Worm (Caenorhabditis elegans) whole organism, late embryonic: ENCODE data around the gene srm-5.

Experiments
- C08G9.2 ChIP-seq: sonication (generic microtip); optimal IDR thresholded peaks from 2 replicates; lab custom pipeline; 2016; ENCODE audit warnings: mild to moderate bottlenecking, missing genetic modification characterization, moderate library complexity, missing compliant biosample characterization
- F13H6.1 ChIP-seq: sonication (generic microtip); optimal IDR thresholded peaks from 2 replicates; lab custom pipeline; 2016; ENCODE audit warnings: missing genetic modification characterization, missing compliant biosample characterization
- K09A11.1 ChIP-seq: sonication (generic microtip); optimal IDR thresholded peaks from 2 replicates; lab custom pipeline; 2017; ENCODE audit warnings: antibody characterized with exemption, mild to moderate bottlenecking, missing genetic modification characterization, missing compliant biosample characterization; ENCODE audit not compliant: insufficient read depth
- ama-1 ChIP-seq: fragments of 150-350 bp; optimal IDR thresholded peaks from 2 replicates; lab custom pipeline; 2014
- ceh-14 ChIP-seq: sonication (generic microtip); optimal IDR thresholded peaks from 2 replicates; lab custom pipeline; 2016; ENCODE audit warnings: missing genotype, missing genetic modification characterization, missing compliant biosample characterization
- ceh-22 ChIP-seq: sonication (generic microtip); optimal IDR thresholded peaks from 2 replicates; lab custom pipeline; 2017; ENCODE audit warnings: missing biosample characterization, missing genetic modification characterization
- ceh-24 ChIP-seq: sonication (generic microtip); optimal IDR thresholded peaks from 2 replicates; lab custom pipeline; 2016; ENCODE audit warnings: mild to moderate bottlenecking, missing genetic modification characterization, missing compliant biosample characterization
- ceh-34 ChIP-seq: sonication (generic microtip); optimal IDR thresholded peaks from 2 replicates; lab custom pipeline; 2016; ENCODE audit warnings: mild to moderate bottlenecking, missing genetic modification characterization, missing compliant biosample characterization
- ceh-45 ChIP-seq: fragments of 200-800 bp; sonication (Bioruptor generic); IDR thresholded peaks from 2 replicates; pipeline ENCODE4 v1.3.6; 2022; ENCODE audit warnings: missing genetic modification reagents, missing genetic modification characterization, missing compliant biosample characterization
- ceh-6 ChIP-seq: fragments of 200-800 bp; sonication (Bioruptor generic); optimal IDR thresholded peaks from 2 replicates; lab custom pipeline; 2018; ENCODE audit warnings: mild to moderate bottlenecking, missing genetic modification characterization, missing compliant biosample characterization
- ceh-9 ChIP-seq: sonication (generic microtip); optimal IDR thresholded peaks from 2 replicates; lab custom pipeline; 2016; ENCODE audit warnings: mild to moderate bottlenecking, missing genetic modification characterization, inconsistent platforms, missing compliant biosample characterization
- dmd-4 ChIP-seq: sonication (generic microtip); optimal IDR thresholded peaks from 2 replicates; lab custom pipeline; 2016; ENCODE audit warnings: borderline replicate concordance, missing genetic modification characterization, missing compliant biosample characterization
- elt-2 ChIP-seq: sonication (generic microtip); optimal IDR thresholded peaks from 2 replicates; lab custom pipeline; 2016; ENCODE audit warnings: missing genetic modification reagents, missing genetic modification characterization, missing compliant biosample characterization
- elt-4 ChIP-seq: sonication (generic microtip); optimal IDR thresholded peaks from 2 replicates; lab custom pipeline; 2016; ENCODE audit warnings: missing genetic modification characterization, missing compliant biosample characterization
- gmeb-2 ChIP-seq: sonication (generic microtip); optimal IDR thresholded peaks from 2 replicates; lab custom pipeline; 2016; ENCODE audit warnings: missing genetic modification characterization, inconsistent platforms, missing compliant biosample characterization
- hlh-6 ChIP-seq: sonication (generic microtip); optimal IDR thresholded peaks from 2 replicates; lab custom pipeline; 2016; ENCODE audit warnings: missing genotype, missing genetic modification characterization, missing compliant biosample characterization
- madf-2 ChIP-seq: sonication (generic microtip); optimal IDR thresholded peaks from 2 replicates; lab custom pipeline; 2017; ENCODE audit warnings: missing genetic modification characterization, missing compliant biosample characterization
- mec-3 ChIP-seq: sonication (generic microtip); optimal IDR thresholded peaks from 2 replicates; lab custom pipeline; 2016; ENCODE audit warnings: borderline replicate concordance, missing genetic modification characterization, missing compliant biosample characterization
- nfya-1 ChIP-seq: sonication (generic microtip); optimal IDR thresholded peaks from 2 replicates; lab custom pipeline; 2017; ENCODE audit warnings: missing genetic modification characterization, mild to moderate bottlenecking, missing compliant biosample characterization, antibody characterized with exemption, moderate library complexity
- nhr-11 ChIP-seq: fragments of 150-350 bp; optimal IDR thresholded peaks from 2 replicates; lab custom pipeline; 2014; ENCODE audit warnings: missing biosample characterization, missing genetic modification characterization
- pag-3 ChIP-seq: sonication (generic microtip); optimal IDR thresholded peaks from 2 replicates; lab custom pipeline; 2016; ENCODE audit warnings: missing compliant biosample characterization, missing genetic modification characterization, borderline replicate concordance
- pat-9 ChIP-seq: fragments of 200-800 bp; sonication (Bioruptor generic); optimal IDR thresholded peaks from 2 replicates; lab custom pipeline; 2018; ENCODE audit warnings: mild to moderate bottlenecking, missing genetic modification characterization, moderate library complexity, missing compliant biosample characterization
- pqm-1 ChIP-seq: sonication (generic microtip); optimal IDR thresholded peaks from 2 replicates; lab custom pipeline; 2016; ENCODE audit warnings: missing genetic modification characterization, missing compliant biosample characterization
- pros-1 ChIP-seq: fragments of 150-350 bp; optimal IDR thresholded peaks from 2 replicates; lab custom pipeline; 2014; ENCODE audit warnings: missing biosample characterization, missing genetic modification reagents, missing genetic modification characterization
- ref-2 ChIP-seq: sonication (generic microtip); optimal IDR thresholded peaks from 2 replicates; lab custom pipeline; 2016; ENCODE audit warnings: missing genetic modification characterization, missing compliant biosample characterization
- sox-2 ChIP-seq: fragments of 200-800 bp; sonication (Bioruptor generic); IDR thresholded peaks from 2 replicates; pipeline ENCODE4 v1.3.6; 2022; ENCODE audit warnings: missing genetic modification reagents, missing genetic modification characterization, missing compliant biosample characterization
- syd-9 ChIP-seq: sonication (generic microtip); optimal IDR thresholded peaks from 2 replicates; lab custom pipeline; 2016; ENCODE audit warnings: mild to moderate bottlenecking, missing genetic modification characterization, moderate library complexity, missing compliant biosample characterization
- tbx-2 ChIP-seq: sonication (generic microtip); optimal IDR thresholded peaks from 2 replicates; lab custom pipeline; 2016; ENCODE audit warnings: missing genetic modification characterization, missing compliant biosample characterization
- tbx-7 ChIP-seq: sonication (generic microtip); optimal IDR thresholded peaks from 2 replicates; lab custom pipeline; 2016; ENCODE audit warnings: missing genotype, missing genetic modification characterization, missing compliant biosample characterization
- unc-3 ChIP-seq, 2 experiments: fragments of 200-800 bp in 1 of 2; sonication (Bioruptor generic) in 1 of 2; sonication (generic microtip) in 1 of 2; conservative IDR thresholded peaks in 1 of 2; optimal IDR thresholded peaks in 1 of 2; 2 replicates each; pipeline versions ENCODE4 v1.3.6 to Lab custom; 2016 to 2022; ENCODE audit warnings: missing compliant biosample characterization in 2 of 2, missing genetic modification characterization in 2 of 2, missing genetic modification reagents in 1 of 2
- unc-55 ChIP-seq: sonication (generic microtip); optimal IDR thresholded peaks from 2 replicates; lab custom pipeline; 2017; ENCODE audit warnings: missing biosample characterization, missing genetic modification reagents, missing genetic modification characterization
- zip-5 ChIP-seq: sonication (generic microtip); optimal IDR thresholded peaks from 2 replicates; lab custom pipeline; 2016; ENCODE audit warnings: missing genetic modification characterization, missing compliant biosample characterization

The srm-5 gene

ce11 chrV:14319101-14319781 lies 15.8 kb upstream of the srm-5 start, which contains the start of gene F47B8.13:
F47B8.13 (minus strand) TSS chrV:14319731.
- TF ChIP-seq syd-9 (tag; lab: Kevin White, UChicago) (no peak), mec-3 (tag; lab: Kevin White, UChicago) (peak; percentile 76), C08G9.2 (tag; lab: Kevin White, UChicago) (peak; percentile 22)

- no peak for TF ChIP-seq mec-3 (tag; lab: Kevin White, UChicago)
- TF ChIP-seq ceh-22 (tag; lab: Kevin White, UChicago): no peak
- TF ChIP-seq ama-1 (lab: Kevin White, UChicago): no peak
- no peak for TF ChIP-seq ceh-45 (GFP tag; lab: Robert Waterston, UW)
- TF ChIP-seq sox-2: no peak
- no peak for TF ChIP-seq unc-3 (GFP tag; conservative IDR thresholded peaks at IDR 0.05; lab: Robert Waterston, UW)
- TF ChIP-seq unc-3 (tag; optimal IDR thresholded peaks at IDR 0.05; lab: Kevin White, UChicago): no peak
- TF ChIP-seq ceh-24 (tag; lab: Kevin White, UChicago): no peak
These were observed 14.8 kb upstream of the srm-5 start, which contains the start of gene F47B8.14 for ce11 chrV:14320246-14320645. F47B8.14 (plus strand) TSS chrV:14320546.

DNA sequence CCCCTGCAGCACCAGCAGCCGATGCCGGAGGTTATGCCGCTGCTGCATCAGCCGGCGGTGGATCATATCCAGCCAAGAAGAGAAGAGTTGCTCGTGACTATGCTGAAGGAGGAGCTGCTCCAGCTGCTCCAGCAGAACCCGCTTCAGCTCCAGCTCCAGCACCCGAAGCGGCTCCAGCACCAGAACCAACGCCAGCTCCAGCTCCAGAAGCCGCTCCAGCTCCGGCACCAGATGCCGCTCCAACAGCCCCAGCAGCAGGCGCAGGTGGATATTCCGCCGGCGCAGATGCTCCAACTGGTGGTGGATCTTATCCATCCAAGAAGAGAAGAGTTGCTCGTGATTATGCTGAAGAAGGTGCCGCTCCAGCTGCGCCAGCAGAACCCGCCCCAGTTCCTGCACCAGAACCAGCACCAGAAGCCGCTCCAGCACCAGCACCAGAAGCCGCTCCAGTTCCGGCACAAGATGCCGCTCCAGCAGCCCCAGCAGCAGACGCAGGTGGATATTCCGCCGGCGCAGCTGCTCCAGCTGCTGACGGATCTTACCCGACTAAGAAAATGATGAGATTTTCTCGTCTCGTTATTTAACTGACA lies 14.2 kb upstream of the srm-5 start:
- TF ChIP-seq ceh-9 (tag; lab: Kevin White, UChicago): peak; percentile 28
- peak; percentile 78 for TF ChIP-seq elt-4 (tag; lab: Kevin White, UChicago)
- TF ChIP-seq sox-2: no peak

DNA sequence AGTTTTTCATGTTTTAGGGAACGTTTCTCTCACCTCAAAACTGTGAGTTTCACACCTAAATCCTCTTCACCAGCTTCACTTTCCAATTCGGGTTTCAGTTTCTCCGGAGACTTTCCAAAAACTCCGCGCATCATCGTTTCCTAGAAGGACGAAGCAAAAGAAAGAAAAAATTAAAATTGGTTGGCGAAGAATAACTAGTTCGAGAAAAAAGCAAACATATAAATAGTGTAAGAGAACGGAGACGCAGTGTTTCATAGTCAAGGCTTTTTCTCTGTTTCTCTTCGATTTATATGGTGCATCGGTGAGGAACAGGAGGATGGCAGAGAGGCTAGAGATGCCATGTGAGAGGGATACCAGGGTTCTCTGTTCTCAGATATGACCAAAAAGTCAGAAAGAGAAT lies 12.3 kb upstream of the srm-5 start, which contains the start of gene F47B8.3:
Gene F47B8.3, minus strand, starts transcription at position 261 of the 400 bp plus-strand sequence.
- peak; percentile 13 for TF ChIP-seq nfya-1
- no peak for TF ChIP-seq pros-1 (tag; lab: Kevin White, UChicago)
- TF ChIP-seq unc-55: no peak
- TF ChIP-seq tbx-2 (tag; lab: Kevin White, UChicago): no peak
- TF ChIP-seq zip-5 (tag; lab: Kevin White, UChicago): no peak
- TF ChIP-seq F13H6.1: no peak
- TF ChIP-seq pqm-1: no peak

DNA sequence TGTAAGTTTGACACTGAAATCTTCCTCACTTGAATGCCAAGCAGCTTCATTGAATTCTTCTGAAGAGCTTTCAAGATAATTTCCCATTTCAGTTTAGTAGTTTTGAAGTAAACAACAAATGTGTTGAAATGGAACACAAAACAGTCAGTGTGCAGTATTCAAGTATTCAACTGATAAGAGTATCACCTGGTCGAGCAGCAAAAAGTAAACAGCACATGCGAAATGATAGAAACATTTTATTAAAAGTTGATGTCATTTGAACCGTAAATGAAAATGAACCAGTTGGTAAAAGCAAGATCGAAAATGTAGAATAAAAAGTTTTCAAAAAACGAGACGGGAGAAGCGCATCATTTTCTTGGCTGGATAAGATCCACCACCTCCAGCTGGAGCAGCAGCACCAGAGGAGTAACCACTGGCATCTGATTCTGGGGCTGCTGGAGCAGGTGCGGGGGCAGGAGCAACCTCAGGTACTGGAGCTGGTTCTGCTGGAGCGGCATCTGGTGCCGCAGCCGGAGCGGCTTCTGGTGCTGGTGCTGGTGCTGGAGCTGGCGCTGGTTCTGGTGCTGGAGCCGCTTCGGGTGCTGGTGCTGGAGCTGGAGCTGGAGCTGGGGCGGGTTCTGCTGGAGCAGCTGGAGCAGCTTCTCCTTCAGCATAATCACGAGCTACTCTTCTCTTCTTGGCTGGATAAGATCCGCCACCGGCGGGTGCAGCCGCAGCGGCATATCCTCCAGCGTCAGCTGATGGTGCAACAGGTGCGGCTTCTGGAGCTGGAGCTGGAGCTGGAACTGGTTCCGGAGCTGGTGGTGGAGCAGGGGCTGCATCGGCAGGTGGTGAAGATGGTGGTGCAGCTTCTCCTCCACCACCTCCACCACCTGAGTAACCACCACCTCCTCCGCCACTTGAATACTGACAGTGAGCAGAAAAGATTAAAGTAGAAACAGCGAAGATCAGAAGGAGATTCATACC lies 10.2 kb upstream of the srm-5 start, which contains the start of the genes F47B8.4 and F47B8.18:
Gene F47B8.4, minus strand, starts transcription at position 172 of the 966 bp plus-strand sequence.
Gene F47B8.18, minus strand, starts transcription at position 963 of the 966 bp plus-strand sequence.
- no peak for TF ChIP-seq ceh-14 (tag; lab: Kevin White, UChicago)
- TF ChIP-seq F13H6.1: no peak
- peak; percentile 42 for TF ChIP-seq elt-4 (tag; lab: Kevin White, UChicago)
- TF ChIP-seq pag-3 (tag; lab: Kevin White, UChicago): peak; percentile 4
- TF ChIP-seq, all 69 proteins: peak for 2

- TF ChIP-seq madf-2 (tag; lab: Kevin White, UChicago) (no peak), ceh-34 (tag; lab: Kevin White, UChicago) (no peak), dmd-4 (tag; lab: Kevin White, UChicago) (no peak), pat-9 (tag; lab: Kevin White, UChicago) (no peak), elt-2 (tag; lab: Kevin White, UChicago) (no peak), hlh-6 (tag; lab: Kevin White, UChicago) (no peak), zip-5 (tag; lab: Kevin White, UChicago) (no peak), ceh-6 (GFP tag; lab: Kevin White, UChicago) (no peak), nhr-11 (no peak), ceh-9 (tag; lab: Kevin White, UChicago) (no peak), tbx-7 (tag; lab: Kevin White, UChicago) (no peak), gmeb-2 (no peak), ref-2 (tag; lab: Kevin White, UChicago) (no peak), tbx-2 (tag; lab: Kevin White, UChicago) (no peak), nfya-1 (no peak), K09A11.1 (no peak)
These were observed 7.2 kb upstream of the srm-5 start, which contains the start of gene F47B8.5 for ce11 chrV:14327776-14328175. F47B8.5 (minus strand) TSS chrV:14327876.
